Worm (Caenorhabditis elegans) whole organism, mixed stage, embryonic: ENCODE data around the gene F22E12.3.

ENCODE experiments used
- M03D4.4 ChIP-seq: sonication (generic microtip); optimal IDR thresholded peaks from 2 replicates; lab custom pipeline; 2017; ENCODE audit warnings: mild to moderate bottlenecking, missing genetic modification characterization, missing compliant biosample characterization
- bed-3 ChIP-seq: fragments of 200-800 bp; sonication (Bioruptor generic); optimal IDR thresholded peaks from 3 replicates; lab custom pipeline; 2018; ENCODE audit warnings: mild to moderate bottlenecking, missing genetic modification characterization, moderate library complexity, missing compliant biosample characterization
- blmp-1 ChIP-seq: fragments of 150-350 bp; optimal IDR thresholded peaks from 2 replicates; lab custom pipeline; 2014; ENCODE audit warnings: missing biosample characterization, missing genetic modification characterization
- ceh-39 ChIP-seq: fragments of 150-350 bp; optimal IDR thresholded peaks from 2 replicates; lab custom pipeline; 2014; ENCODE audit warnings: missing biosample characterization, missing genetic modification characterization
- ceh-43 ChIP-seq: fragments of 200-800 bp; sonication (Bioruptor generic); optimal IDR thresholded peaks from 2 replicates; lab custom pipeline; 2018; ENCODE audit warnings: mild to moderate bottlenecking, missing genetic modification characterization, moderate library complexity, missing compliant biosample characterization
- ceh-83 ChIP-seq: fragments of 200-800 bp; sonication (Bioruptor generic); optimal IDR thresholded peaks from 2 replicates; lab custom pipeline; 2018; ENCODE audit warnings: mild to moderate bottlenecking, missing genetic modification characterization, missing compliant biosample characterization
- ces-1 ChIP-seq: fragments of 150-350 bp; optimal IDR thresholded peaks from 2 replicates; lab custom pipeline; 2014; ENCODE audit warnings: missing biosample characterization, missing genetic modification reagents, missing genetic modification characterization
- cnd-1 ChIP-seq: fragments of 200-800 bp; sonication (Bioruptor generic); optimal IDR thresholded peaks from 2 replicates; lab custom pipeline; 2018; ENCODE audit warnings: mild to moderate bottlenecking, missing genetic modification characterization, missing compliant biosample characterization
- drap-1 ChIP-seq: fragments of 200-800 bp; sonication (Bioruptor generic); optimal IDR thresholded peaks from 3 replicates; lab custom pipeline; 2018; ENCODE audit warnings: mild to moderate bottlenecking, missing genetic modification characterization, missing compliant biosample characterization
- elt-1 ChIP-seq: sonication (generic microtip); optimal IDR thresholded peaks from 2 replicates; lab custom pipeline; 2017; ENCODE audit warnings: missing genetic modification characterization, mild to moderate bottlenecking, missing compliant biosample characterization, antibody characterized with exemption, moderate library complexity, borderline replicate concordance; ENCODE audit not compliant: insufficient read depth
- elt-3 ChIP-seq: fragments of 150-350 bp; optimal IDR thresholded peaks from 2 replicates; lab custom pipeline; 2014; ENCODE audit warnings: missing biosample characterization, missing genetic modification characterization
- flh-1 ChIP-seq: fragments of 200-800 bp; sonication (Bioruptor generic); optimal IDR thresholded peaks from 2 replicates; lab custom pipeline; 2018; ENCODE audit warnings: mild to moderate bottlenecking, missing genetic modification characterization, moderate library complexity, missing compliant biosample characterization
- ham-2 ChIP-seq: fragments of 200-800 bp; sonication (Bioruptor generic); optimal IDR thresholded peaks from 2 replicates; lab custom pipeline; 2018; ENCODE audit warnings: mild to moderate bottlenecking, missing genetic modification characterization, missing compliant biosample characterization
- hlh-1 ChIP-seq: fragments of 150-350 bp; optimal IDR thresholded peaks from 2 replicates; lab custom pipeline; 2014; ENCODE audit warnings: missing biosample characterization, missing genetic modification reagents, missing genetic modification characterization
- lin-13 ChIP-seq: fragments of 150-350 bp; optimal IDR thresholded peaks from 2 replicates; lab custom pipeline; 2014; ENCODE audit warnings: missing biosample characterization, missing genetic modification characterization
- lin-32 ChIP-seq: fragments of 200-800 bp; sonication (Bioruptor generic); optimal IDR thresholded peaks from 2 replicates; lab custom pipeline; 2018; ENCODE audit warnings: mild to moderate bottlenecking, missing genetic modification characterization, missing compliant biosample characterization
- lsy-2 ChIP-seq: fragments of 150-350 bp; optimal IDR thresholded peaks from 2 replicates; lab custom pipeline; 2014; ENCODE audit warnings: missing biosample characterization, missing genetic modification characterization
- mab-5 ChIP-seq: fragments of 150-350 bp; optimal IDR thresholded peaks from 2 replicates; lab custom pipeline; 2014; ENCODE audit warnings: missing biosample characterization, missing genetic modification characterization
- mep-1 ChIP-seq: fragments of 150-350 bp; optimal IDR thresholded peaks from 2 replicates; lab custom pipeline; 2017; ENCODE audit warnings: missing biosample characterization, missing genetic modification reagents, missing genetic modification characterization, inconsistent platforms
- mls-2 ChIP-seq: sonication (generic microtip); optimal IDR thresholded peaks from 2 replicates; lab custom pipeline; 2016; ENCODE audit warnings: mild to moderate bottlenecking, missing genetic modification characterization, moderate library complexity, missing compliant biosample characterization
- nhr-12 ChIP-seq: fragments of 150-350 bp; optimal IDR thresholded peaks from 2 replicates; lab custom pipeline; 2014; ENCODE audit warnings: missing biosample characterization, missing genetic modification characterization
- nhr-2 ChIP-seq: fragments of 150-350 bp; optimal IDR thresholded peaks from 2 replicates; lab custom pipeline; 2014; ENCODE audit warnings: missing biosample characterization, missing genetic modification characterization
- nhr-237 ChIP-seq: fragments of 150-350 bp; optimal IDR thresholded peaks from 2 replicates; lab custom pipeline; 2014; ENCODE audit warnings: missing biosample characterization, missing genetic modification characterization
- nhr-28 ChIP-seq: fragments of 150-350 bp; optimal IDR thresholded peaks from 2 replicates; lab custom pipeline; 2014; ENCODE audit warnings: missing biosample characterization, missing genetic modification characterization
- nhr-76 ChIP-seq: sonication (generic microtip); optimal IDR thresholded peaks from 2 replicates; lab custom pipeline; 2017; ENCODE audit warnings: missing biosample characterization, missing genetic modification characterization
- pha-4 ChIP-seq: fragments of 150-350 bp; optimal IDR thresholded peaks from 2 replicates; lab custom pipeline; 2018; ENCODE audit warnings: missing biosample characterization, missing genetic modification reagents, missing genetic modification characterization
- sem-2 ChIP-seq: fragments of 200-800 bp; sonication (Bioruptor generic); optimal IDR thresholded peaks from 2 replicates; lab custom pipeline; 2018; ENCODE audit warnings: mild to moderate bottlenecking, missing genetic modification characterization, missing compliant biosample characterization
- snpc-4 ChIP-seq: fragments of 150-350 bp; optimal IDR thresholded peaks from 2 replicates; lab custom pipeline; 2014; ENCODE audit warnings: missing biosample characterization, missing genetic modification characterization
- sptf-1 ChIP-seq: sonication (generic microtip); optimal IDR thresholded peaks from 2 replicates; lab custom pipeline; 2017; ENCODE audit warnings: mild to moderate bottlenecking, missing genetic modification characterization, moderate library complexity, missing compliant biosample characterization
- tbx-8 ChIP-seq: fragments of 200-800 bp; sonication (Bioruptor generic); optimal IDR thresholded peaks from 2 replicates; lab custom pipeline; 2018; ENCODE audit warnings: mild to moderate bottlenecking, missing genetic modification characterization, moderate library complexity, missing compliant biosample characterization
- unc-120 ChIP-seq: sonication (generic microtip); optimal IDR thresholded peaks from 2 replicates; lab custom pipeline; 2017; ENCODE audit warnings: missing genetic modification characterization, missing compliant biosample characterization; ENCODE audit not compliant: poor library complexity, severe bottlenecking
- unc-39 ChIP-seq: fragments of 150-350 bp; optimal IDR thresholded peaks from 2 replicates; lab custom pipeline; 2014; ENCODE audit warnings: missing biosample characterization, missing genetic modification characterization
- unc-62 ChIP-seq: fragments of 150-350 bp; optimal IDR thresholded peaks from 2 replicates; lab custom pipeline; 2014; ENCODE audit warnings: missing biosample characterization, missing genetic modification reagents, missing genetic modification characterization
- zip-8 ChIP-seq: fragments of 150-350 bp; optimal IDR thresholded peaks from 2 replicates; lab custom pipeline; 2014; ENCODE audit warnings: missing biosample characterization, missing genetic modification characterization
- ztf-11 ChIP-seq: fragments of 150-350 bp; optimal IDR thresholded peaks from 2 replicates; lab custom pipeline; 2014; ENCODE audit warnings: missing biosample characterization, missing genetic modification characterization

F22E12.3 gene

DNA sequence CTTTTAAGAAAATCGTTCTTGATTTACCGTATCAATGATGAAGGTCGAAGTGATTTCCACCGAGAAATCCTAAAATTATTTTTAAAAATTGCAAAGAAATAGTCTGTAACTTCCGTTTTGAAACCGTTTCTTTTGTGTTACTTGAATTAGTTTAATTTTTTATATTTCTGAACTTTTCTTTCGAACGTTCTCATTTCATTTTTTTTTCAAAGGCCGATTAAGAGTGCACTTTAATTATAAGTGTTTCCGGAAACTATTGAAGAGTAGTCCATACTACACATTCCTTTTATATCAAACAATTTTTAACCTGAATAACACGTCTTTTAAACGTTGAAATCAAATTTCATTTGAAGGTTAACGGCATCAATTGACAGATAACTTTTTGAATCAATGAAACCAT, 4.5 kb upstream of the F22E12.3 start:
- TF ChIP-seq lin-32 = no peak
- no peak for TF ChIP-seq flh-1
- TF ChIP-seq nhr-237 (tag; lab: Kevin White, UChicago) = no peak
- TF ChIP-seq hlh-1 = no peak
- TF ChIP-seq ceh-83 = no peak
- TF ChIP-seq drap-1 (GFP tag; lab: Kevin White, UChicago) = no peak
- no peak for TF ChIP-seq ztf-11 (tag; lab: Kevin White, UChicago)
- TF ChIP-seq ces-1 = no peak
- TF ChIP-seq nhr-12 = no peak
- no peak for TF ChIP-seq M03D4.4
- TF ChIP-seq ceh-43 (GFP tag; lab: Kevin White, UChicago) = no peak
- TF ChIP-seq ceh-39 (tag; lab: Kevin White, UChicago) = no peak
- TF ChIP-seq mab-5 (tag; lab: Kevin White, UChicago) = no peak
- no peak for TF ChIP-seq sem-2
- no peak for TF ChIP-seq nhr-28
- no peak for TF ChIP-seq ham-2
- TF ChIP-seq, all 35 proteins: peak for 0

DNA sequence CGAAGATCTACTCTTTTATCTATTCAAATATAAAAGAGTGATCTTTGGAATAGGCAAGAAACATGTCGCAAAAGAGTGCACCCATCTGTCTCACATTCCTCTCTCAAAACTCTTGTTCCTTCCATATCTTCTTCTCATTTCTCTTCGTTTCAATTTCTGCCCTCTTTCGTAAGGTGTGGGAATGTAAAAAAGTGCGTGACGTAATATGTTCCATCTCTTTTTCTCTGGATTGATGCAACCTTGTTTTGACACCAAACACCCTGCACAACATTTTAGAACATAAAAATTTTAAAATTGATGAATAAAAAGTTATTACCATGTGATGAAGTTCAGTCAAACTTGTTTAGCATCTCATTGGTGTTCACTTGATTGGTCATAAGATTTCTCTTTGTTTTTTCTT, 3.9 kb upstream of the F22E12.3 start:
- no peak for TF ChIP-seq nhr-2 (tag; lab: Kevin White, UChicago)
- no peak for TF ChIP-seq unc-120 (tag; lab: Kevin White, UChicago)
- TF ChIP-seq zip-8 = peak; percentile 67

- TF ChIP-seq lsy-2 (tag; lab: Kevin White, UChicago) (peak; percentile 77), sptf-1 (tag; lab: Kevin White, UChicago) (peak; percentile 60), cnd-1 (tag; lab: Kevin White, UChicago) (peak; percentile 60), lin-32 (no peak), mab-5 (tag; lab: Kevin White, UChicago) (no peak), nhr-2 (tag; lab: Kevin White, UChicago) (peak; percentile 59), ceh-83 (peak; percentile 8), M03D4.4 (peak; percentile 69), flh-1 (no peak), ceh-43 (GFP tag; lab: Kevin White, UChicago) (no peak), elt-1 (tag; lab: Kevin White, UChicago) (peak; percentile 65), nhr-76 (tag; lab: Kevin White, UChicago) (no peak), lin-13 (tag; lab: Kevin White, UChicago) (peak; percentile 68), blmp-1 (no peak), tbx-8 (no peak), unc-120 (tag; lab: Kevin White, UChicago) (peak; percentile 96), sem-2 (no peak), hlh-1 (peak; percentile 54), pha-4 (peak; percentile 94), unc-62 (peak; percentile 84), snpc-4 (tag; lab: Kevin White, UChicago) (no peak), ceh-39 (tag; lab: Kevin White, UChicago) (peak; percentile 89), nhr-12 (no peak), mls-2 (tag; lab: Kevin White, UChicago) (peak; percentile 78), zip-8 (no peak), ham-2 (peak; percentile 89), bed-3 (GFP tag; lab: Kevin White, UChicago) (no peak), drap-1 (GFP tag; lab: Kevin White, UChicago) (peak; percentile 33), ztf-11 (tag; lab: Kevin White, UChicago) (peak; percentile 55), ces-1 (peak; percentile 90), unc-39 (no peak), elt-3 (tag; lab: Kevin White, UChicago) (peak; percentile 58), nhr-237 (tag; lab: Kevin White, UChicago) (peak; percentile 96), nhr-28 (peak; percentile 2), mep-1 (peak; percentile 95)
Observed at ce11 chrV:10466607-10467092, 3.5 kb upstream of the F22E12.3 start.

- TF ChIP-seq drap-1 (GFP tag; lab: Kevin White, UChicago) = no peak
- TF ChIP-seq ham-2 = no peak
- TF ChIP-seq nhr-76 (tag; lab: Kevin White, UChicago) = no peak
- TF ChIP-seq elt-3 (tag; lab: Kevin White, UChicago) = no peak
- TF ChIP-seq flh-1 = no peak
- TF ChIP-seq unc-62 = no peak
- TF ChIP-seq hlh-1 = no peak
- no peak for TF ChIP-seq lin-13 (tag; lab: Kevin White, UChicago)
- TF ChIP-seq blmp-1 = no peak
- no peak for TF ChIP-seq ceh-43 (GFP tag; lab: Kevin White, UChicago)
- TF ChIP-seq cnd-1 (tag; lab: Kevin White, UChicago) = no peak
Observed at ce11 chrV:10465478-10465877, 2.3 kb upstream of the F22E12.3 start.
